Worm (Caenorhabditis elegans) whole organism, L4/young adult: ENCODE data around the gene xol-1.

Source experiments
- dao-5 ChIP-seq: sonication (generic microtip); optimal IDR thresholded peaks from 2 replicates; lab custom pipeline; 2016; ENCODE audit warnings: missing genotype, missing genetic modification characterization, moderate library complexity, missing compliant biosample characterization
- him-1 ChIP-seq: sonication (generic microtip); optimal IDR thresholded peaks from 2 replicates; lab custom pipeline; 2016; ENCODE audit warnings: missing genotype, missing genetic modification reagents, missing genetic modification characterization, missing compliant biosample characterization

DNA sequence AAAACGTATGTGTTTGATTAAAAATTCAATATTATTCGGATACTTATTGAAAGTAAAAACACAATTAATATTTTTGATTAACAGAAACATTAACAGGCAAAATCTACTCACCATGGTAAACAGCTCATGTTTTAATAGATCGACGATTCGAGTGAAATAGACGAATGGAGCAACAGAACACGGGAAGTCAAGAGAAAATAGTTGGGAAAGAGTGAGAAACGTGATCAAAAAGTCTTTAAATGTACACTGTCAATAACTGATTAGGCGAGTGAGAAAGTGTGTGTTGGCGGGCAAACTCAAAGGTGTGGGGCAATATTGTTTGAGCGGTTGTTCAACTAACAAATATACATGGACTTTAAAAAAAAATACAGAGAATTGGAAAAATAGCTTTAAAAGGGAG is 43.1 kb upstream of the xol-1 start, which contains the start of gene sdpn-1:
- no peak for TF ChIP-seq him-1
- TF ChIP-seq dao-5 (tag; lab: Kevin White, UChicago), result no peak
